Worm (Caenorhabditis elegans) whole organism, midembryonic: Measurements from ENCODE around the gene nep-13.

ENCODE experiments used
- T22C8.4 ChIP-seq: fragments of 200-800 bp; sonication (Bioruptor generic); IDR thresholded peaks from 2 replicates; pipeline ENCODE4 v1.3.6; 2022; ENCODE audit warnings: missing genetic modification characterization, missing compliant biosample characterization
- cog-1 ChIP-seq: sonication (generic microtip); optimal IDR thresholded peaks from 2 replicates; lab custom pipeline; 2016; ENCODE audit warnings: missing genetic modification characterization, missing compliant biosample characterization
- flt-1 ChIP-seq: fragments of 200-800 bp; sonication (Bioruptor generic); IDR thresholded peaks from 2 replicates; pipeline ENCODE4 v1.3.6; 2022; ENCODE audit warnings: missing genetic modification characterization, missing compliant biosample characterization
- klf-2 ChIP-seq: fragments of 200-800 bp; sonication (Bioruptor generic); conservative IDR thresholded peaks from 2 replicates; pipeline ENCODE4 v1.3.6; 2022; ENCODE audit warnings: missing genetic modification reagents, missing genetic modification characterization, missing compliant biosample characterization
- med-1 ChIP-seq: sonication (generic microtip); optimal IDR thresholded peaks from 2 replicates; lab custom pipeline; 2017; ENCODE audit warnings: missing genetic modification characterization, mild to moderate bottlenecking, missing compliant biosample characterization, antibody characterized with exemption, missing genetic modification reagents; ENCODE audit not compliant: insufficient read depth
- ref-1 ChIP-seq: fragments of 200-800 bp; sonication (Bioruptor generic); conservative IDR thresholded peaks from 2 replicates; pipeline ENCODE4 v1.3.6; 2022; ENCODE audit warnings: missing genetic modification reagents, missing genetic modification characterization, missing compliant biosample characterization

DNA sequence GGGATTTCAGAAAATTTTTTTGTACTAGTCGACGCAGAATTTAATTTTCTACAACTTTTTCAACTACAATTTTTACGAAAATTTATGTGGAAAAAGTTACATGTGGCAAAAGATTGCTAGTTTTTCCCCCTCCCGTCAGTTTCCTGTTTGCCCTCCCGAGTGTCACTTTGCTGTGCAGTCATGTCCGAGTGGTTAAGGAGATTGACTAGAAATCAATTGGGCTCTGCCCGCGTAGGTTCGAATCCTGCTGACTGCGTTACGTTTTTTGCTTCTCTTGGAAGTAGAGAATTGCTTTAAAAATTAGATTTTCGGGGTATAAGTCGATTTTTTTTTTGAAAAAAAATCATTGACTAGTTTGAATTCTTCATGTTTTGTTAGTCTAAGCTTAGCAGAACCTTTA is 14.6 kb upstream of the nep-13 start:
- peak; percentile 69 for TF ChIP-seq flt-1 (GFP tag; lab: Robert Waterston, UW)
- 0 out of 2 replicates have a peak, but pooled peaks have one; percentile 34 for TF ChIP-seq ref-1 (GFP tag; lab: Robert Waterston, UW)
- peak; percentile 41 for TF ChIP-seq T22C8.4 (GFP tag; lab: Robert Waterston, UW)
- TF ChIP-seq med-1 (GFP tag; lab: Kevin White, UChicago): no peak
- TF ChIP-seq cog-1 (tag; lab: Kevin White, UChicago): no peak
- 0 out of 2 replicates have a peak, but pooled peaks have one; percentile 6 for TF ChIP-seq klf-2 (GFP tag; lab: Robert Waterston, UW)
